Worm (Caenorhabditis elegans): ENCODE results near the gene srx-10.

DNA sequence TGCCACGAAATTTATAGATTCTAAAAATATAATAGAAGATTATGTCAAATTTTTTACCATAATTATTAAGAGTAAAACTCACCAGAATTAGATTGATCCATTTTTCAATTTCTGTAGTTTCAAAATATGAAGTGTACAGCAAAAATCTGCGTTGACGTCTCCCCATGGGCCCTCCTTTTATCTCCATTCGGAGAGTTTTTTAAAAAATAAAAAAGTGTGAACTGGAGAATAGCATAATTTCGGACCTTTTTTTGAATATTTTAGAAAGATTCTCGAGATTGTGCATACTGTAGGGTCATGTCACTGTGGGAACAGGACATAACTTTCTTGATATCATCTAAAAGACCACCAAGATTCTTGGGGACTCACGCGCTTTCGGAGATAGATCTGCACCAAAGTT is 4.2 kb downstream of the srx-10 start, which contains the start of gene dpr-1:
- no peak for TF ChIP-seq T22C8.4 (GFP tag; IDR thresholded peaks at IDR 0.05)
- no peak for TF ChIP-seq med-1 (GFP tag; optimal IDR thresholded peaks at IDR 0.05; ENCODE audit: insufficient read depth)
- TF ChIP-seq klf-2 (GFP tag; conservative IDR thresholded peaks at IDR 0.05) = no peak
- no peak for TF ChIP-seq cog-1 (tag; optimal IDR thresholded peaks at IDR 0.05)
- no peak for TF ChIP-seq ztf-29 (GFP tag; IDR thresholded peaks at IDR 0.05)
- TF ChIP-seq ztf-23 (GFP tag; IDR thresholded peaks at IDR 0.05) = no peak
- TF ChIP-seq ref-1 (GFP tag; conservative IDR thresholded peaks at IDR 0.05) = no peak
- TF ChIP-seq flt-1 (GFP tag; IDR thresholded peaks at IDR 0.05) = no peak

Data from whole organism, midembryonic.